Fruit fly (Drosophila melanogaster) whole organism, embryonic: ENCODE results near the gene Pkg21D.

ENCODE experiments used
- Atf3 ChIP-seq: fragments of 200-800 bp; sonication (Bioruptor generic); optimal IDR thresholded peaks from 3 replicates; lab custom pipeline; 2016; ENCODE audit warnings: missing biosample characterization, missing genetic modification characterization
- Dek ChIP-seq: fragments of 200-800 bp; sonication (Bioruptor generic); optimal IDR thresholded peaks from 3 replicates; lab custom pipeline; 2019; ENCODE audit warnings: missing biosample characterization, mild to moderate bottlenecking, missing genetic modification characterization, moderate library complexity
- Doc2 ChIP-seq: fragments of 200-800 bp; sonication (Bioruptor generic); IDR thresholded peaks from 2 replicates; pipeline ENCODE4 v1.3.6; 2022; ENCODE audit warnings: missing biosample characterization, missing genetic modification characterization
- dmrt99B ChIP-seq: fragments of 200-800 bp; sonication (Bioruptor generic); optimal IDR thresholded peaks from 2 replicates; lab custom pipeline; 2018; ENCODE audit warnings: missing biosample characterization, mild to moderate bottlenecking, missing genetic modification characterization, moderate library complexity
- jigr1 ChIP-seq: fragments of 200-800 bp; sonication (Bioruptor generic); IDR thresholded peaks from 3 replicates; pipeline ENCODE4 v1.3.6; 2022; ENCODE audit warnings: missing biosample characterization, missing genetic modification characterization
- pfk ChIP-seq: fragments of 200-800 bp; sonication (Bioruptor generic); optimal IDR thresholded peaks from 2 replicates; lab custom pipeline; 2018; ENCODE audit warnings: missing biosample characterization, mild to moderate bottlenecking, missing genetic modification characterization, moderate library complexity
- row ChIP-seq: fragments of 200-800 bp; sonication (Bioruptor generic); IDR thresholded peaks from 3 replicates; pipeline ENCODE4 v1.3.6; 2022; ENCODE audit warnings: missing biosample characterization, missing genetic modification characterization

DNA sequence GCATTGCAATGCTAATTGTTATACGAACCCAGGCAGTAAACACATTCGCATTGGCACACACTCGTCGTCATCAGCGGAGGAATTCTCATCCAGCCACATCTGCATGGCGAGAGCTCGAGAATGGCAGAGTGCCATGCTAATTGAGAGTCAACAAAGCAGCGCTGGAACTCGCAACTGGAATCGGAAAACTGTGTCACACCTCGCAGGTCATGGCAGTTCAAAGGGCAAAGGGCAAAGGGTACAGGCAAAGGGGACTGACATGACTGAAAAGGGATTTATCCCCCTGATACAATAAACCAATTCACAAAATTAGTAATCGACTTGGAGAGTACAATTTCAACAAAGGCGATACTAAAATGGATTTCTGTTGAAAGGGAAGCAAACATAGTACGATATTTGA, 49.4 kb upstream of the Pkg21D start:
- no peak for TF ChIP-seq Dek (tag; lab: Kevin White, UChicago)
- no peak for TF ChIP-seq Atf3 (GFP tag; lab: Kevin White, UChicago)
- TF ChIP-seq pfk (GFP tag; lab: Kevin White, UChicago), result no peak
- TF ChIP-seq row, result no peak
- TF ChIP-seq Doc2 (GFP tag; lab: Robert Waterston, UW), result no peak
- no peak for TF ChIP-seq dmrt99B (tag; lab: Kevin White, UChicago)
- TF ChIP-seq jigr1 (GFP tag; lab: Robert Waterston, UW), result no peak
